Worm (Caenorhabditis elegans): ENCODE measurements around the gene F01D5.5.
"Not testable (repeated sequence)": the region's sequence is repeated elsewhere in the genome, so short reads cannot be mapped to it uniquely, and the experiment has no call there.

Gene F01D5.5

DNA sequence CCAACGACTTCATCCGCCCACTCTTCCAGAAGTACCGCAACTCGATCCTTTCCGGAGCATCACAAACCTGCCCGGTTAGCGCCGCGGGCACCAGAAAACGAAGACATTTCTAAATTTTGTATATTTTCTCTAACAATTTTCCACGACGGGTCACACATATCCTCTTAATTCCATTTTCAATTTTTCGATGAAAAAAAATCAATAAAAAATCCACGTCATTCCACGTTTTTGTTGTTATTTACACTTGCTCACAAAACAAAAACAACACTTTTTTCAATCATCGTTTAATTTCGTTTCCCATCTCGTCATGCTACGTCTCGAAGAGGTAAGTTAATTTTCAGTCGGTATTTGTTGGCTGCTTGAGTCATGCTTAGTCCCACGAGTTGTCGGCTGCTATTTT, 6.3 kb upstream of the F01D5.5 start, which contains the start of gene F01D5.7:
TSS of gene F01D5.7 (plus strand) at position 301 of the 400 bp plus-strand sequence.
- TF ChIP-seq sptf-1 (tag; optimal IDR thresholded peaks at IDR 0.05) (no peak), ztf-11 (tag; optimal IDR thresholded peaks at IDR 0.05) (no peak), blmp-1 (tag; optimal IDR thresholded peaks at IDR 0.05) (no peak), unc-120 (tag; optimal IDR thresholded peaks at IDR 0.05; ENCODE audit: poor library complexity, severe bottlenecking) (no peak), hlh-1 (tag; optimal IDR thresholded peaks at IDR 0.05) (no peak), ces-1 (GFP tag; optimal IDR thresholded peaks at IDR 0.05) (no peak), lin-13 (tag; optimal IDR thresholded peaks at IDR 0.05) (no peak), drap-1 (GFP tag; optimal IDR thresholded peaks at IDR 0.05) (no peak)

- TF ChIP-seq sptf-1 (tag; optimal IDR thresholded peaks at IDR 0.05): no peak
- TF ChIP-seq nhr-76 (tag; optimal IDR thresholded peaks at IDR 0.05): no peak
Observed at ce11 chrII:14006210-14006609, 4.1 kb upstream of the F01D5.5 start, which contains the start of gene F01D5.6. Gene F01D5.6, plus strand, starts transcription at chrII:14006510.

ce11 chrII:14005183-14005582, 3.1 kb upstream of the F01D5.5 start:
- no peak for TF ChIP-seq snpc-4 (tag; optimal IDR thresholded peaks at IDR 0.05)
- TF ChIP-seq nhr-76 (tag; optimal IDR thresholded peaks at IDR 0.05): no peak
- TF ChIP-seq tbx-8 (GFP tag; optimal IDR thresholded peaks at IDR 0.05): no peak
- TF ChIP-seq nhr-12 (tag; optimal IDR thresholded peaks at IDR 0.05): no peak
- TF ChIP-seq lsy-2 (tag; optimal IDR thresholded peaks at IDR 0.05): no peak
- TF ChIP-seq unc-39 (tag; optimal IDR thresholded peaks at IDR 0.05): no peak
- TF ChIP-seq sem-2 (GFP tag; optimal IDR thresholded peaks at IDR 0.05): no peak
- no peak for TF ChIP-seq nhr-2 (tag; optimal IDR thresholded peaks at IDR 0.05)
- no peak for TF ChIP-seq drap-1 (GFP tag; optimal IDR thresholded peaks at IDR 0.05)
- no peak for TF ChIP-seq zip-8 (tag; optimal IDR thresholded peaks at IDR 0.05)

- TF ChIP-seq mab-5 (tag; optimal IDR thresholded peaks at IDR 0.05): no peak
- TF ChIP-seq ham-2 (GFP tag; optimal IDR thresholded peaks at IDR 0.05): peak; percentile 53
- no peak for TF ChIP-seq nhr-237 (tag; optimal IDR thresholded peaks at IDR 0.05)
Observed at ce11 chrII:14004770-14005169, 2.7 kb upstream of the F01D5.5 start.

DNA sequence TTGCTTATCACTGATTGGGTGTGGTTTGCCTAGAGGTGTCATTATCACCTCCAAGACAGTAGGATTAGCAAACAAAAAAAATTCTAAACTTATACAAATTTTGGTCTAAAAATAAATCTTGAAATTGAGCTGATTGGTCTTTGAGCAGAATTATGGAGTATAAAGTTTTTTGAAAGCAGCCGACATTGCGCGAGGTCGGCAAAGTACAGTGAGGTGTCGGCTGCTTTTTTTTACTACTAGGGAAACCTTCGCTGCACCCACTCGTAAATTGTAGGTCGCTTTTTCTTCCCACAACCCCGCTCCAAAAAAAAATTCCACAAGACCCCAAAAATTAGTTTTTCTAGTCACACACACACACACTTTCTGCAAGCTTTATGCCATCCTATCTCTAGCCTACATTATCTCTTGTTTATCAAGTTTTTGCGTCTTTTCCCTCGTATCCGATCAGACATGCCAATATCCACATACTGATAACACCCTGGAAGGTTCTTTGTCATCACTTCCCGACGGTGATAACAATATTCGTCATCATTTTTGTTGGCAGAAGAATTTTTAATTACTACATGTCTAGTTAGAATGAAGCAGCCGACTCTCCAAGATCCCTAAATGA, 1.8 kb upstream of the F01D5.5 start:
- TF ChIP-seq nhr-28 (tag; optimal IDR thresholded peaks at IDR 0.05): no peak
- TF ChIP-seq elt-3 (tag; optimal IDR thresholded peaks at IDR 0.05): peak; percentile 68

ce11 chrII:14000044-14000443, 2.1 kb downstream of the F01D5.5 start, which contains the start of gene F01D5.3:
Gene F01D5.3, minus strand, starts transcription at chrII:14000144.
- TF ChIP-seq nhr-2 (tag; optimal IDR thresholded peaks at IDR 0.05); bed-3 (GFP tag; optimal IDR thresholded peaks at IDR 0.05); lin-32 (GFP tag; optimal IDR thresholded peaks at IDR 0.05): not testable (repeated sequence)

DNA sequence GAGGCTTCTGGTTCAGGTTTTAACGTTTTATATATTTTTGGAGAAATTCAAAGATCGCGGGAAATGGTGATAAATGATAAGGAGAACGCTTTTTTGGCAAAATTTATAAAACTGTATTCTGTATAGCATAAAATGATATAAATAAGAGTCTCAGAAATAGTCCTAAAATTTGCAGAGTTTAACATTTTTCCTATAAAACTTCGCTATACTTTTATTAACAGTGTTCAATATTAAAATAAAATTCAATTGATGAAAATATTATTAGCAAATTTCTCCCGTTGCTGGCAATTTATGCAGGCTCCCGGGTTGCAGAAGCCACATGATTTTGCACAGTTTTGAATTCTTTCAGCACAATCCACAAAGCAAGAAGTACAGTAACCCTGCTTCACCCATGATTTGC, 3.1 kb downstream of the F01D5.5 start, which contains the start of gene F01D5.2:
TSS of gene F01D5.2 (minus strand) at position 101 of the 400 bp plus-strand sequence.
- TF ChIP-seq ztf-11 (tag; optimal IDR thresholded peaks at IDR 0.05): no peak
- TF ChIP-seq ces-1 (GFP tag; optimal IDR thresholded peaks at IDR 0.05): no peak

DNA sequence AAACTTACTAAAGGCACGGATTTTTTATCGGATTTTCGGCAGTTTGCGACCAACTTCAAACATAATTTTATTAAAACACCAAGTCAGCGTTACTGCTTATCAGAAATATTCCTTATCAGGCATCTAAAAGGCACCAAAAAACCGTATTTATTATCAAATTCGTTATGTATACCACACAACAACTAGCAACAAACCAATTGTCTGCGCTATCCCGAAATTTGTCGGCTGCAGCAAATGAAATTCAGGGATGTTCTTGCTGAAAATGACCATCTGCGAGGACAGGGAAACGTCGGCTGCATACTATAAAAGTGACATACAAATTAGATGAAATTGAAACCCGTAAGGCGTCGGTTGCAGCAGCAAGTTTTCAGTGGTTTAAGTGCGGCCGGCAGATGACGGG, 4.1 kb downstream of the F01D5.5 start:
- TF ChIP-seq flh-1 (GFP tag; optimal IDR thresholded peaks at IDR 0.05): no peak
- no peak for TF ChIP-seq zip-8 (tag; optimal IDR thresholded peaks at IDR 0.05)
- TF ChIP-seq nhr-76 (tag; optimal IDR thresholded peaks at IDR 0.05): no peak
- no peak for TF ChIP-seq ceh-83 (GFP tag; optimal IDR thresholded peaks at IDR 0.05)
- no peak for TF ChIP-seq elt-3 (tag; optimal IDR thresholded peaks at IDR 0.05)
- no peak for TF ChIP-seq nhr-12 (tag; optimal IDR thresholded peaks at IDR 0.05)
- TF ChIP-seq M03D4.4 (tag; optimal IDR thresholded peaks at IDR 0.05): no peak
- no peak for TF ChIP-seq drap-1 (GFP tag; optimal IDR thresholded peaks at IDR 0.05)
